Fruit fly (Drosophila melanogaster) whole organism, wandering third instar larva: ENCODE results near the gene Rpp14a.

Experiments used
- Abd-B ChIP-seq: fragments of >200 bp; optimal IDR thresholded peaks from 2 replicates; lab custom pipeline; 2017; ENCODE audit warnings: missing biosample characterization, missing genetic modification characterization
- CG32264 ChIP-seq: fragments of 200-800 bp; sonication (Bioruptor generic); optimal IDR thresholded peaks from 2 replicates; lab custom pipeline; 2016; ENCODE audit warnings: missing biosample characterization, missing genetic modification characterization
- CrebA ChIP-seq: fragments of 200-800 bp; sonication (Bioruptor generic); optimal IDR thresholded peaks from 2 replicates; lab custom pipeline; 2016; ENCODE audit warnings: missing biosample characterization, mild to moderate bottlenecking, missing genetic modification characterization, borderline replicate concordance
- Dfd ChIP-seq: fragments of >200 bp; optimal IDR thresholded peaks from 2 replicates; lab custom pipeline; 2017; ENCODE audit warnings: missing biosample characterization, missing genetic modification characterization
- Dif ChIP-seq: fragments of 200-275, 200-300 bp; sonication (Bioruptor generic); optimal IDR thresholded peaks from 2 replicates; lab custom pipeline; 2018; ENCODE audit warnings: missing biosample characterization, missing genetic modification characterization; ENCODE audit not compliant: partially characterized antibody
- GATAd ChIP-seq: sonication (Bioruptor generic); optimal IDR thresholded peaks from 2 replicates; lab custom pipeline; 2016; ENCODE audit warnings: missing biosample characterization, missing genetic modification characterization
- HLH106 ChIP-seq: fragments of 200-800 bp; optimal IDR thresholded peaks from 3 replicates; lab custom pipeline; 2019; ENCODE audit warnings: missing biosample characterization, mild to moderate bottlenecking, missing genetic modification characterization, moderate library complexity
- Hnf4 ChIP-seq: fragments of 200-800 bp; sonication (Bioruptor generic); optimal IDR thresholded peaks from 2 replicates; lab custom pipeline; 2016; ENCODE audit warnings: missing biosample characterization, mild to moderate bottlenecking, missing genetic modification characterization
- Hr83 ChIP-seq: fragments of 200-300 bp; sonication (Bioruptor generic); optimal IDR thresholded peaks from 2 replicates; lab custom pipeline; 2016; ENCODE audit warnings: missing biosample characterization, mild to moderate bottlenecking, missing genetic modification characterization, moderate library complexity; ENCODE audit not compliant: poor library complexity, severe bottlenecking
- Jra ChIP-seq: sonication (Bioruptor generic); optimal IDR thresholded peaks from 2 replicates; lab custom pipeline; 2016; ENCODE audit warnings: missing biosample characterization, missing genetic modification characterization
- Mio ChIP-seq: sonication (Bioruptor generic); optimal IDR thresholded peaks from 2 replicates; lab custom pipeline; 2016; ENCODE audit warnings: missing biosample characterization, missing genetic modification characterization
- Myc ChIP-seq: fragments of >200 bp; optimal IDR thresholded peaks from 2 replicates; lab custom pipeline; 2017
- N ChIP-seq: fragments of >200 bp; optimal IDR thresholded peaks from 2 replicates; lab custom pipeline; 2018; ENCODE audit warnings: missing biosample characterization, missing external identifiers, missing genetic modification characterization
- OdsH ChIP-seq: fragments of 200-800 bp; sonication (Bioruptor generic); optimal IDR thresholded peaks from 2 replicates; lab custom pipeline; 2016; ENCODE audit warnings: missing biosample characterization, mild to moderate bottlenecking, missing genetic modification characterization
- Rel ChIP-seq, 2 experiments: fragments of 200-800 bp; sonication (Bioruptor generic) in 1 of 2; optimal IDR thresholded peaks; 2 replicates in 1 of 2; 3 replicates in 1 of 2; lab custom pipeline; 2016 to 2019; ENCODE audit warnings: mild to moderate bottlenecking in 2 of 2, missing biosample characterization in 2 of 2, missing genetic modification characterization in 2 of 2, moderate library complexity in 1 of 2
- Sp1 ChIP-seq: fragments of 200-800 bp; sonication (Bioruptor generic); optimal IDR thresholded peaks from 3 replicates; lab custom pipeline; 2019; ENCODE audit warnings: missing biosample characterization, mild to moderate bottlenecking, missing genetic modification characterization, moderate library complexity
- Vsx2 ChIP-seq: fragments of 200-300, 225-300 bp; sonication (Bioruptor generic); optimal IDR thresholded peaks from 2 replicates; lab custom pipeline; 2018; ENCODE audit warnings: missing biosample characterization, missing genetic modification characterization; ENCODE audit not compliant: partially characterized antibody
- br ChIP-seq: fragments of 200-800 bp; sonication (Bioruptor generic); optimal IDR thresholded peaks from 2 replicates; lab custom pipeline; 2016; ENCODE audit warnings: missing biosample characterization, missing genetic modification characterization
- brk ChIP-seq: fragments of 200-800 bp; sonication (Bioruptor generic); optimal IDR thresholded peaks from 2 replicates; lab custom pipeline; 2016; ENCODE audit warnings: missing biosample characterization, mild to moderate bottlenecking, missing genetic modification characterization
- dl ChIP-seq, 2 experiments: fragments of 175-275, 200-275 bp in 1 of 2; fragments of 200-275 bp in 1 of 2; sonication (Bioruptor generic); optimal IDR thresholded peaks; lab custom pipeline; 2018; ENCODE audit warnings: mild to moderate bottlenecking in 2 of 2, missing biosample characterization in 2 of 2, missing genetic modification characterization in 2 of 2, moderate library complexity in 2 of 2; ENCODE audit not compliant: partially characterized antibody in 2 of 2, insufficient read depth in 1 of 2
- dsf ChIP-seq: sonication (Bioruptor generic); optimal IDR thresholded peaks from 2 replicates; lab custom pipeline; 2016; ENCODE audit warnings: missing biosample characterization, missing genetic modification characterization, borderline replicate concordance
- ey ChIP-seq: fragments of 200-800 bp; sonication (Bioruptor generic); optimal IDR thresholded peaks from 2 replicates; lab custom pipeline; 2016; ENCODE audit warnings: missing biosample characterization, missing genetic modification characterization
- foxo ChIP-seq, 2 experiments: fragments of 200-800 bp; sonication (Bioruptor generic); optimal IDR thresholded peaks; 2 replicates in 1 of 2; 3 replicates in 1 of 2; lab custom pipeline; 2016 to 2017; ENCODE audit warnings: missing biosample characterization in 2 of 2, missing genetic modification characterization in 2 of 2
- h ChIP-seq: fragments of 200-800 bp; sonication (Bioruptor generic); optimal IDR thresholded peaks from 3 replicates; lab custom pipeline; 2016; ENCODE audit warnings: missing biosample characterization, mild to moderate bottlenecking, missing genetic modification characterization
- lola ChIP-seq: fragments of >200 bp; optimal IDR thresholded peaks from 2 replicates; lab custom pipeline; 2017; ENCODE audit warnings: missing biosample characterization, missing genetic modification characterization
- pan ChIP-seq: fragments of >200 bp; optimal IDR thresholded peaks from 2 replicates; lab custom pipeline; 2017
- psq ChIP-seq: fragments of 200-800 bp; sonication (Bioruptor generic); optimal IDR thresholded peaks from 3 replicates; lab custom pipeline; 2017; ENCODE audit warnings: missing biosample characterization, mild to moderate bottlenecking, missing genetic modification characterization, moderate library complexity
- rgr ChIP-seq: fragments of 200-800 bp; sonication (Bioruptor generic); optimal IDR thresholded peaks from 3 replicates; lab custom pipeline; 2016; ENCODE audit warnings: missing biosample characterization, mild to moderate bottlenecking, missing genetic modification characterization
- sv ChIP-seq: fragments of 200-800 bp; sonication (Bioruptor generic); optimal IDR thresholded peaks from 3 replicates; lab custom pipeline; 2016; ENCODE audit warnings: missing biosample characterization, missing genetic modification characterization
- tai ChIP-seq: sonication (Bioruptor generic); optimal IDR thresholded peaks from 2 replicates; lab custom pipeline; 2016; ENCODE audit warnings: missing biosample characterization, missing genetic modification characterization
- usp ChIP-seq: fragments of >200 bp; optimal IDR thresholded peaks from 2 replicates; lab custom pipeline; 2017; ENCODE audit warnings: missing biosample characterization, missing genetic modification characterization
- woc ChIP-seq: sonication (Bioruptor generic); optimal IDR thresholded peaks from 2 replicates; lab custom pipeline; 2016; ENCODE audit warnings: missing biosample characterization, mild to moderate bottlenecking, missing genetic modification characterization

Gene Rpp14a

dm6 chr3R:30051933-30052332, 4.7 kb upstream of the Rpp14a start, which contains the start of gene CG15528:
Gene CG15528, minus strand, starts transcription at chr3R:30052112.
- TF ChIP-seq brk (GFP tag; lab: Kevin White, UChicago) (no peak), dsf (GFP tag; lab: Kevin White, UChicago) (no peak), ey (GFP tag; lab: Kevin White, UChicago) (no peak), Vsx2 (GFP tag; lab: Kevin White, UChicago) (no peak), lola (GFP tag; lab: Kevin White, UChicago) (no peak), HLH106 (tag; lab: Kevin White, UChicago) (no peak), dl (GFP tag; optimal IDR thresholded peaks at IDR 0.05; lab: Kevin White, UChicago; ENCODE audit: insufficient read depth in 1 of 2, partially characterized antibody in 2 of 2) (no peak), Rel (GFP tag; optimal IDR thresholded peaks at IDR 0.05; lab: Kevin White, UChicago) (no peak), Rel (tag; optimal IDR thresholded peaks at IDR 0.05; lab: Kevin White, UChicago) (no peak), Hnf4 (no peak), OdsH (GFP tag; lab: Kevin White, UChicago) (no peak), Hr83 (GFP tag; lab: Kevin White, UChicago) (no peak), GATAd (GFP tag; lab: Kevin White, UChicago) (no peak), CrebA (GFP tag; lab: Kevin White, UChicago) (no peak), pan (no peak), Mio (GFP tag; lab: Kevin White, UChicago) (no peak), Abd-B (GFP tag; lab: Kevin White, UChicago) (no peak)

- TF ChIP-seq Rel (GFP tag; optimal IDR thresholded peaks at IDR 0.05; lab: Kevin White, UChicago) = no peak
- peak; percentile 26 for TF ChIP-seq Rel (tag; optimal IDR thresholded peaks at IDR 0.05; lab: Kevin White, UChicago)
- no peak for TF ChIP-seq GATAd (GFP tag; lab: Kevin White, UChicago)
- TF ChIP-seq tai = no peak
- peak; percentile 11 for TF ChIP-seq HLH106 (tag; lab: Kevin White, UChicago)
- no peak for TF ChIP-seq Vsx2 (GFP tag; lab: Kevin White, UChicago)
- no peak for TF ChIP-seq rgr (GFP tag; lab: Kevin White, UChicago)
- TF ChIP-seq Sp1 (GFP tag; lab: Kevin White, UChicago) = peak; percentile 29
- TF ChIP-seq Hr83 (GFP tag; lab: Kevin White, UChicago) = no peak
- no peak for TF ChIP-seq Dfd (GFP tag; lab: Kevin White, UChicago)
- no peak for TF ChIP-seq N
- TF ChIP-seq Myc (lab: Kevin White, UChicago) = peak; percentile 28
- no peak for TF ChIP-seq br (GFP tag; lab: Kevin White, UChicago)
- no peak for TF ChIP-seq CG32264
- TF ChIP-seq usp (GFP tag; lab: Kevin White, UChicago) = no peak
- TF ChIP-seq Hnf4 = no peak
- TF ChIP-seq Dif (GFP tag; lab: Kevin White, UChicago) = peak; percentile 11
- TF ChIP-seq foxo (GFP tag; optimal IDR thresholded peaks at IDR 0.05; lab: Kevin White, UChicago) = no peak
- TF ChIP-seq sv = no peak
- no peak for TF ChIP-seq OdsH (GFP tag; lab: Kevin White, UChicago)
- no peak for TF ChIP-seq Mio (GFP tag; lab: Kevin White, UChicago)
- no peak for TF ChIP-seq dl (GFP tag; optimal IDR thresholded peaks at IDR 0.05; lab: Kevin White, UChicago; ENCODE audit: insufficient read depth in 1 of 2, partially characterized antibody in 2 of 2)
- TF ChIP-seq psq = no peak
- TF ChIP-seq Abd-B (GFP tag; lab: Kevin White, UChicago) = no peak
- no peak for TF ChIP-seq pan
- TF ChIP-seq, all 38 proteins: peak for 5
These were observed 4.1 kb upstream of the Rpp14a start, which contains the start of gene Jasper for dm6 chr3R:30052455-30053046. Gene Jasper, plus strand, starts transcription at chr3R:30052514.

dm6 chr3R:30055915-30056544, 629 bp upstream of the Rpp14a start, which contains the start of the genes Rpp14b and spn-A:
Gene Rpp14b, plus strand, starts transcription at chr3R:30055957.
Gene spn-A, minus strand, starts transcription at chr3R:30056037.
- TF ChIP-seq woc (peak; percentile 47), sv (no peak), OdsH (GFP tag; lab: Kevin White, UChicago) (peak; percentile 4), Dfd (GFP tag; lab: Kevin White, UChicago) (no peak), br (GFP tag; lab: Kevin White, UChicago) (peak; percentile 30), Hr83 (GFP tag; lab: Kevin White, UChicago) (peak; percentile 21), HLH106 (tag; lab: Kevin White, UChicago) (peak; percentile 39), rgr (GFP tag; lab: Kevin White, UChicago) (peak; percentile 53), ey (GFP tag; lab: Kevin White, UChicago) (peak; percentile 19), Jra (GFP tag; lab: Kevin White, UChicago) (no peak), Vsx2 (GFP tag; lab: Kevin White, UChicago) (no peak), Sp1 (GFP tag; lab: Kevin White, UChicago) (peak; percentile 13), h (GFP tag; lab: Kevin White, UChicago) (peak; percentile 18), Mio (GFP tag; lab: Kevin White, UChicago) (no peak), foxo (GFP tag; optimal IDR thresholded peaks at IDR 0.05; lab: Kevin White, UChicago) (peak in 1 of 2 experiments; percentile 43)
- TF ChIP-seq, all 38 proteins: peak for 10
